Fruit fly (Drosophila melanogaster) whole organism: ENCODE data around the gene AdoR.

Source experiments
- CG8478 ChIP-seq: fragments of >200 bp; optimal IDR thresholded peaks from 2 replicates; lab custom pipeline; 2018; ENCODE audit warnings: inconsistent platforms
- pan ChIP-seq: fragments of >200 bp; optimal IDR thresholded peaks from 2 replicates; lab custom pipeline; 2017

- TF ChIP-seq pan (lab: Kevin White, UChicago) (no peak), CG8478 (lab: Kevin White, UChicago) (no peak)
Observed at dm6 chr3R:30121731-30122130, 27.7 kb downstream of the AdoR start.
